Fruit fly (Drosophila melanogaster) ovary, adult (tissue): Measurements from ENCODE around the gene CG32022.

Experiments
- CG17801 ChIP-seq: fragments of 200-800 bp; optimal IDR thresholded peaks from 2 replicates; lab custom pipeline; 2019; ENCODE audit warnings: missing biosample characterization, mild to moderate bottlenecking, missing genetic modification characterization, moderate library complexity; ENCODE audit not compliant: partially characterized antibody

The CG32022 gene

dm6 chr3L:8721145-8721544, at the start of gene CG32022, which contains the start of gene CG6511:
Gene CG32022 (minus strand): TSS chr3L:8721272.
Gene CG6511 (plus strand): TSS chr3L:8721324.
- TF ChIP-seq CG17801: no peak

- TF ChIP-seq CG17801: no peak
These were observed 49.7 kb upstream of the CG32022 start for dm6 chr3L:8770616-8771229.

dm6 chr3L:8767876-8768275, 46.8 kb upstream of the CG32022 start:
- TF ChIP-seq CG17801: peak; percentile 96

dm6 chr3L:8765969-8766538, 45.0 kb upstream of the CG32022 start:
- peak; percentile 90 for TF ChIP-seq CG17801

- TF ChIP-seq CG17801: no peak
These were observed 44.4 kb upstream of the CG32022 start for dm6 chr3L:8765493-8765892.

dm6 chr3L:8763794-8764193, 42.7 kb upstream of the CG32022 start:
- TF ChIP-seq CG17801: peak; percentile 13

- TF ChIP-seq CG17801: peak; percentile 24
These were observed 42.0 kb upstream of the CG32022 start for dm6 chr3L:8763037-8763454.

dm6 chr3L:8755689-8756088, 34.6 kb upstream of the CG32022 start, which contains the start of gene CG6576:
Gene CG6576 (plus strand): TSS chr3L:8755989.
- TF ChIP-seq CG17801: no peak

- TF ChIP-seq CG17801: no peak
These were observed 32.5 kb upstream of the CG32022 start, which contains the start of gene Fhos for dm6 chr3L:8753592-8753991. Gene Fhos (plus strand): TSS chr3L:8753619.

dm6 chr3L:8751262-8751661, 30.2 kb upstream of the CG32022 start:
- no peak for TF ChIP-seq CG17801

- no peak for TF ChIP-seq CG17801
These were observed 28.9 kb upstream of the CG32022 start, which contains the start of gene CG13306 for dm6 chr3L:8749676-8750654. Gene CG13306 (minus strand): TSS chr3L:8749726.

- no peak for TF ChIP-seq CG17801
These were observed 27.8 kb upstream of the CG32022 start for dm6 chr3L:8748839-8749238.

dm6 chr3L:8748323-8748722, 27.3 kb upstream of the CG32022 start:
- TF ChIP-seq CG17801: no peak

- no peak for TF ChIP-seq CG17801
These were observed 25.4 kb upstream of the CG32022 start for dm6 chr3L:8746519-8746918.

dm6 chr3L:8745210-8745609, 24.1 kb upstream of the CG32022 start, which contains the start of gene Prm:
Gene Prm (minus strand): TSS chr3L:8745310.
- TF ChIP-seq CG17801: no peak

- no peak for TF ChIP-seq CG17801
These were observed 20.0 kb upstream of the CG32022 start for dm6 chr3L:8741051-8741468.

dm6 chr3L:8731494-8731994, 10.5 kb upstream of the CG32022 start, which contains the start of gene Cp16:
Gene Cp16 (plus strand): TSS chr3L:8731944.
- no peak for TF ChIP-seq CG17801
